Fruit fly (Drosophila melanogaster): ENCODE results near the gene ND-13B.
A peak's percentile ranks its signal among the peaks of the same experiment; 100 is the strongest.

Gene ND-13B

dm6 chr3L:10664511-10665062 lies 29.3 kb downstream of the ND-13B start, which contains the start of gene simj (continued):
- TF ChIP-seq Side (GFP tag; optimal IDR thresholded peaks at IDR 0.05): peak; percentile 36
- no peak for TF ChIP-seq CG10654 (GFP tag; optimal IDR thresholded peaks at IDR 0.05)
- peak; percentile 15 for TF ChIP-seq zen (tag; optimal IDR thresholded peaks at IDR 0.05)
- TF ChIP-seq Drgx (GFP tag; IDR thresholded peaks at IDR 0.05): peak; percentile 34; the same call in 1 of the 2 replicates
- TF ChIP-seq Hsf (GFP tag; optimal IDR thresholded peaks at IDR 0.05): peak; percentile 51
- peak; percentile 53 for TF ChIP-seq p53 (GFP tag; optimal IDR thresholded peaks at IDR 0.05)
- peak; percentile 2 for TF ChIP-seq corto (GFP tag; optimal IDR thresholded peaks at IDR 0.05)
- peak; percentile 38 for TF ChIP-seq CG5180 (GFP tag; optimal IDR thresholded peaks at IDR 0.05)

DNA sequence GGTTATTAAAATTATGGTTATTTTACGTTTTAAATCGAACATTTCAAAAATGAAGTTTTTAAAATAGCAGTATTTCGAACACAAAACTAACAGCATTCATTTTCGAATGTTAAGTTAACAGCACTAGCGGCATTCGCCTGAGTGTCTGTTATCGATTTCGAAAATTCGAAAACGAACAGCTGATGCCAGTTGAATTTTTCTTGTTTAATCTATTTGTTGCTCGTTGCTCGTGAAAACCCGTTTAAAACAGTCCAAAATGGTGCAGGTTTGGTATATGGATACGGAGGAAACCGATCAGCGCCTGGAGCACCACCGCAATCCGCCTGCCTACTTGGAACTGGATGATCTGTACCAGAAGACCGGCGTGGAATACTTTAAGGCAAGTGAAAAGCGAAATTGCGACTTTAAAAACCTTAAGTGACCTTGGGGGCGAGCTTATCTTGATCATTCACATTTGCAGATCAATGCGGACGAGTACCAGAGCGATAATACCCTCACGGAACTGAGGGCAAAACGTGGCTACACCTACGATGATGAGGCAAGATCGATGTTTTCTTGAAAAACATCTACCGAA lies 30.6 kb downstream of the ND-13B start, which contains the start of gene Adi1:
TSS of gene Adi1 (plus strand) at position 187 of the 574 bp plus-strand sequence.
- TF ChIP-seq Ravus (GFP tag; IDR thresholded peaks at IDR 0.05) (no peak), run (tag; optimal IDR thresholded peaks at IDR 0.05) (no peak), org-1 (GFP tag; optimal IDR thresholded peaks at IDR 0.05) (no peak), toy (GFP tag; IDR thresholded peaks at IDR 0.05) (no peak), lbe (GFP tag; optimal IDR thresholded peaks at IDR 0.05) (peak; percentile 28), CG8388 (GFP tag; optimal IDR thresholded peaks at IDR 0.05) (no peak), pzg (GFP tag; optimal IDR thresholded peaks at IDR 0.05) (peak; percentile 13), D (optimal IDR thresholded peaks at IDR 0.05) (no peak), D (GFP tag; optimal IDR thresholded peaks at IDR 0.05) (no peak), Optix (GFP tag; IDR thresholded peaks at IDR 0.05) (no peak), zen2 (GFP tag; IDR thresholded peaks at IDR 0.05; ENCODE audit: partially characterized antibody) (no peak), ac (GFP tag; optimal IDR thresholded peaks at IDR 0.05) (no peak), D19A (tag; optimal IDR thresholded peaks at IDR 0.05) (no peak), slou (GFP tag; optimal IDR thresholded peaks at IDR 0.05) (no peak), CG7271 (tag; optimal IDR thresholded peaks at IDR 0.05) (no peak), Stat92E (GFP tag; optimal IDR thresholded peaks at IDR 0.05) (no peak), CG34376 (GFP tag; optimal IDR thresholded peaks at IDR 0.05) (peak; percentile 50), cad (GFP tag; optimal IDR thresholded peaks at IDR 0.05) (no peak), E2f1 (GFP tag; IDR thresholded peaks at IDR 0.05) (no peak), stwl (tag; optimal IDR thresholded peaks at IDR 0.05) (no peak), knrl (GFP tag; IDR thresholded peaks at IDR 0.05; ENCODE audit: partially characterized antibody) (no peak), CG4424 (GFP tag; optimal IDR thresholded peaks at IDR 0.05) (no peak), gt (GFP tag; IDR thresholded peaks at IDR 0.05) (no peak), Scr (GFP tag; IDR thresholded peaks at IDR 0.05; ENCODE audit: partially characterized antibody) (no peak), zfh1 (GFP tag; IDR thresholded peaks at IDR 0.05) (no peak), CG3065 (GFP tag; optimal IDR thresholded peaks at IDR 0.05) (no peak), ATbp (GFP tag; optimal IDR thresholded peaks at IDR 0.05) (no peak), CG10209 (GFP tag; optimal IDR thresholded peaks at IDR 0.05) (no peak), CG43689 (GFP tag; IDR thresholded peaks at IDR 0.05) (no peak), fd102C (GFP tag; optimal IDR thresholded peaks at IDR 0.05) (no peak), MTF-1 (GFP tag; optimal IDR thresholded peaks at IDR 0.05; ENCODE audit: borderline replicate concordance) (no peak), pita (GFP tag; optimal IDR thresholded peaks at IDR 0.05) (no peak), ind (GFP tag; optimal IDR thresholded peaks at IDR 0.05) (no peak), Hmx (GFP tag; optimal IDR thresholded peaks at IDR 0.05) (no peak), CG12219 (GFP tag; optimal IDR thresholded peaks at IDR 0.05) (no peak), CG13624 (GFP tag; optimal IDR thresholded peaks at IDR 0.05) (no peak), Hr3 (GFP tag; optimal IDR thresholded peaks at IDR 0.05) (no peak), grn (GFP tag; optimal IDR thresholded peaks at IDR 0.05) (peak; percentile 22), abd-A (tag; optimal IDR thresholded peaks at IDR 0.05) (no peak), MESR4 (GFP tag; optimal IDR thresholded peaks at IDR 0.05) (peak; percentile 27), oc (tag; optimal IDR thresholded peaks at IDR 0.05) (no peak)
